Worm (Caenorhabditis elegans) whole organism, L3 larva: Measurements from ENCODE around the gene srgp-1.
A peak's percentile ranks its signal among the peaks of the same experiment; 100 is the strongest.

Experiments
- R02D3.7 ChIP-seq: fragments of 150-350 bp; optimal IDR thresholded peaks from 2 replicates; lab custom pipeline; 2014; ENCODE audit warnings: missing biosample characterization, missing genetic modification characterization
- ZK546.5 ChIP-seq: sonication (generic microtip); optimal IDR thresholded peaks from 2 replicates; lab custom pipeline; 2017; ENCODE audit warnings: missing biosample characterization, missing genetic modification characterization
- aly-2 ChIP-seq: fragments of 150-350 bp; optimal IDR thresholded peaks from 2 replicates; lab custom pipeline; 2014; ENCODE audit warnings: missing biosample characterization, missing genetic modification characterization
- ama-1 ChIP-seq: fragments of 150-350 bp; optimal IDR thresholded peaks from 2 replicates; lab custom pipeline; 2018
- ceh-16 ChIP-seq: sonication (generic microtip); optimal IDR thresholded peaks from 2 replicates; lab custom pipeline; 2017; ENCODE audit warnings: missing biosample characterization, missing genetic modification characterization
- ceh-28 ChIP-seq: fragments of 150-350 bp; optimal IDR thresholded peaks from 2 replicates; lab custom pipeline; 2014; ENCODE audit warnings: missing biosample characterization, missing genetic modification reagents, missing genetic modification characterization
- ceh-82 ChIP-seq: fragments of 150-350 bp; optimal IDR thresholded peaks from 2 replicates; lab custom pipeline; 2014; ENCODE audit warnings: missing biosample characterization, missing genetic modification characterization
- ceh-9 ChIP-seq: sonication (generic microtip); optimal IDR thresholded peaks from 2 replicates; lab custom pipeline; 2018; ENCODE audit warnings: missing biosample characterization, missing genetic modification characterization
- daf-12 ChIP-seq: fragments of 150-350 bp; optimal IDR thresholded peaks from 2 replicates; lab custom pipeline; 2014; ENCODE audit warnings: missing biosample characterization, missing genetic modification reagents, missing genetic modification characterization
- egl-27 ChIP-seq: sonication (generic microtip); optimal IDR thresholded peaks from 4 replicates; lab custom pipeline; 2017; ENCODE audit warnings: missing biosample characterization, missing genetic modification reagents, missing genetic modification characterization
- egl-5 ChIP-seq: fragments of 150-350 bp; optimal IDR thresholded peaks from 2 replicates; lab custom pipeline; 2017; ENCODE audit warnings: missing biosample characterization, missing genetic modification reagents, missing genetic modification characterization, inconsistent platforms
- elt-1 ChIP-seq: fragments of 150-350 bp; optimal IDR thresholded peaks from 2 replicates; lab custom pipeline; 2014; ENCODE audit warnings: missing biosample characterization, missing genetic modification characterization
- elt-2 ChIP-seq: sonication (generic microtip); optimal IDR thresholded peaks from 2 replicates; lab custom pipeline; 2016; ENCODE audit warnings: missing genetic modification reagents, mild to moderate bottlenecking, missing genetic modification characterization, missing compliant biosample characterization
- elt-3 ChIP-seq, 3 experiments: fragments of 150-350 bp in 1 of 3; sonication (generic microtip) in 2 of 3; optimal IDR thresholded peaks; 2 replicates in 2 of 3; 4 replicates in 1 of 3; lab custom pipeline; 2014 to 2017; ENCODE audit warnings: missing biosample characterization in 3 of 3, missing genetic modification characterization in 3 of 3
- eor-1 ChIP-seq, 2 experiments: fragments of 150-350 bp; optimal IDR thresholded peaks; 2 replicates each; lab custom pipeline; 2014 to 2018; ENCODE audit warnings: missing biosample characterization in 2 of 2, missing genetic modification characterization in 2 of 2
- fkh-10 ChIP-seq: sonication (generic microtip); optimal IDR thresholded peaks from 2 replicates; lab custom pipeline; 2017; ENCODE audit warnings: missing biosample characterization, missing genetic modification reagents, missing genetic modification characterization
- fkh-2 ChIP-seq: fragments of 150-350 bp; optimal IDR thresholded peaks from 2 replicates; lab custom pipeline; 2014; ENCODE audit warnings: missing biosample characterization, missing genetic modification reagents, missing genetic modification characterization
- fos-1 ChIP-seq: fragments of 150-350 bp; optimal IDR thresholded peaks from 2 replicates; lab custom pipeline; 2014; ENCODE audit warnings: missing biosample characterization, missing genetic modification characterization
- hmg-11 ChIP-seq: sonication (generic microtip); optimal IDR thresholded peaks from 2 replicates; lab custom pipeline; 2016; ENCODE audit warnings: missing genetic modification characterization, missing compliant biosample characterization
- jun-1 ChIP-seq: fragments of 150-350 bp; optimal IDR thresholded peaks from 2 replicates; lab custom pipeline; 2014; ENCODE audit warnings: missing biosample characterization, missing genetic modification reagents, missing genetic modification characterization
- lin-15B ChIP-seq: fragments of 150-350 bp; optimal IDR thresholded peaks from 2 replicates; lab custom pipeline; 2014; ENCODE audit warnings: missing biosample characterization, missing genetic modification characterization
- lin-39 ChIP-seq: fragments of 150-350 bp; optimal IDR thresholded peaks from 2 replicates; lab custom pipeline; 2018; ENCODE audit warnings: missing biosample characterization, missing genetic modification reagents, missing genetic modification characterization
- lsy-12 ChIP-seq: sonication (generic microtip); optimal IDR thresholded peaks from 2 replicates; lab custom pipeline; 2016; ENCODE audit warnings: mild to moderate bottlenecking, missing genetic modification characterization, missing compliant biosample characterization
- mdl-1 ChIP-seq: fragments of 150-350 bp; optimal IDR thresholded peaks from 2 replicates; lab custom pipeline; 2014; ENCODE audit warnings: missing biosample characterization, missing genetic modification characterization
- mml-1 ChIP-seq: fragments of 150-350 bp; sonication (generic microtip); optimal IDR thresholded peaks from 3 replicates; lab custom pipeline; 2014; ENCODE audit warnings: missing biosample characterization, missing genetic modification characterization
- nfya-1 ChIP-seq: sonication (generic microtip); optimal IDR thresholded peaks from 2 replicates; lab custom pipeline; 2017; ENCODE audit warnings: missing genetic modification characterization, mild to moderate bottlenecking, missing compliant biosample characterization, antibody characterized with exemption, moderate library complexity; ENCODE audit not compliant: insufficient read depth
- nhr-11 ChIP-seq: fragments of 150-350 bp; optimal IDR thresholded peaks from 2 replicates; lab custom pipeline; 2014; ENCODE audit warnings: missing biosample characterization, missing genetic modification characterization
- nhr-12 ChIP-seq: fragments of 150-350 bp; optimal IDR thresholded peaks from 2 replicates; lab custom pipeline; 2014; ENCODE audit warnings: missing biosample characterization, missing genetic modification characterization
- nhr-23 ChIP-seq: fragments of 150-350 bp; optimal IDR thresholded peaks from 2 replicates; lab custom pipeline; 2014; ENCODE audit warnings: missing biosample characterization, missing genetic modification reagents, missing genetic modification characterization
- nhr-237 ChIP-seq: fragments of 150-350 bp; optimal IDR thresholded peaks from 2 replicates; lab custom pipeline; 2014; ENCODE audit warnings: missing biosample characterization, missing genetic modification characterization
- nhr-25 ChIP-seq: sonication (generic microtip); optimal IDR thresholded peaks from 2 replicates; lab custom pipeline; 2017; ENCODE audit warnings: missing biosample characterization, missing genetic modification characterization
- nhr-28 ChIP-seq: fragments of 150-350 bp; optimal IDR thresholded peaks from 2 replicates; lab custom pipeline; 2014; ENCODE audit warnings: missing biosample characterization, missing genetic modification characterization
- nhr-43 ChIP-seq: sonication (generic microtip); optimal IDR thresholded peaks from 2 replicates; lab custom pipeline; 2016; ENCODE audit warnings: mild to moderate bottlenecking, missing genetic modification characterization, missing compliant biosample characterization; ENCODE audit not compliant: poor library complexity, severe bottlenecking
- nhr-67 ChIP-seq: fragments of 150-350 bp; optimal IDR thresholded peaks from 2 replicates; lab custom pipeline; 2014; ENCODE audit warnings: missing biosample characterization, missing genetic modification characterization
- nhr-76 ChIP-seq: fragments of 150-350 bp; sonication (generic microtip); optimal IDR thresholded peaks from 5 replicates; lab custom pipeline; 2014; ENCODE audit warnings: missing biosample characterization, missing genetic modification characterization
- nhr-77 ChIP-seq: fragments of 150-350 bp; optimal IDR thresholded peaks from 2 replicates; lab custom pipeline; 2014; ENCODE audit warnings: missing biosample characterization, missing genetic modification characterization
- pha-4 ChIP-seq: fragments of 150-350 bp; optimal IDR thresholded peaks from 2 replicates; lab custom pipeline; 2014; ENCODE audit warnings: missing biosample characterization, missing genetic modification reagents, missing genetic modification characterization
- pqm-1 ChIP-seq: fragments of 150-350 bp; optimal IDR thresholded peaks from 2 replicates; lab custom pipeline; 2017; ENCODE audit warnings: missing biosample characterization, missing genetic modification characterization, inconsistent platforms
- sea-2 ChIP-seq: fragments of 150-350 bp; sonication (generic microtip); optimal IDR thresholded peaks from 4 replicates; lab custom pipeline; 2014; ENCODE audit warnings: missing biosample characterization, missing genetic modification reagents, missing genetic modification characterization
- skn-1 ChIP-seq: fragments of 150-350 bp; optimal IDR thresholded peaks from 2 replicates; lab custom pipeline; 2014; ENCODE audit warnings: missing biosample characterization, missing genetic modification characterization
- snpc-4 ChIP-seq: fragments of 150-350 bp; optimal IDR thresholded peaks from 2 replicates; lab custom pipeline; 2014; ENCODE audit warnings: missing biosample characterization, missing genetic modification characterization
- tbx-2 ChIP-seq: sonication (generic microtip); optimal IDR thresholded peaks from 2 replicates; lab custom pipeline; 2016; ENCODE audit warnings: mild to moderate bottlenecking, missing genetic modification characterization, missing compliant biosample characterization
- unc-39 ChIP-seq: sonication (generic microtip); optimal IDR thresholded peaks from 4 replicates; lab custom pipeline; 2017; ENCODE audit warnings: missing biosample characterization, missing genetic modification characterization
- unc-62 ChIP-seq: fragments of 150-350 bp; sonication (generic microtip); optimal IDR thresholded peaks from 4 replicates; lab custom pipeline; 2014; ENCODE audit warnings: missing biosample characterization, missing genetic modification reagents, missing genetic modification characterization
- zag-1 ChIP-seq: fragments of 150-350 bp; optimal IDR thresholded peaks from 2 replicates; lab custom pipeline; 2014; ENCODE audit warnings: missing biosample characterization, missing genetic modification characterization
- ztf-11 ChIP-seq: fragments of 150-350 bp; optimal IDR thresholded peaks from 2 replicates; lab custom pipeline; 2014; ENCODE audit warnings: missing biosample characterization, missing genetic modification characterization
- ztf-4 ChIP-seq: fragments of 150-350 bp; optimal IDR thresholded peaks from 2 replicates; lab custom pipeline; 2014; ENCODE audit warnings: missing biosample characterization, missing genetic modification characterization

The srgp-1 gene

DNA sequence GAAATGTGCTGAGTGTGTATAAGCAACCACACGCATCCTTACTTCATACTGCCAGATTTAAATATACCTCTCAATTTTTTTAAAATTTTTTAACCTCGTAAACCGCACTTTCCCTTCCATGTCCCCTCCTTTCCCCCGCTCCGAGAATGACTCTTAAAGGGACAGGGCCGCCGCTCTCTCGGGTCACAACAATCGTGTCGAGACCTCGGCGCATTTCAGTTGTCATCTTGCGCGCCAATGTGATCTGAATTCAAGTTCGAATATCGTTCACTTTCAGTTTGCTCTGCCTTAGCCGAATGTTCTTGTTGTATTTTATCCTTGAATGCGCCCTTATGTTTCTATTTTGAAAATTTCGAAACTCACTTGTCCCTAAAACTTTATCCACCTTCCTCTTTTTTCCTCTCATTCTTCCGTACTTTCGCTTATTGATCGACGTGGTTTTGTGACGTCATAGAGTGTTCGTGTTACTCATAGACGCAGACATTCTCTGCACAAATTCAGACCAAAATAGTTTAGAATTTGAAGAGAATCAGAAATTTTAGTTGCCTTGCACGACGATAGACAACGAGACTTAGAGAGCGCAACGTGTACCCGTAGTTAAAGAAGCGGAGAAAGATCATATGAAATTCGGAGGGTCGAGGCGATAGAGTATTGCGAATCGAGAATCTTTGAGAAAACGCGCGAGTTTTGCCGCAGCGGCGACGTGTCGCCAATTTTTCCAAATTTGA, 47.9 kb upstream of the srgp-1 start:
- no peak for TF ChIP-seq nhr-12 (tag; lab: Kevin White, UChicago)
- no peak for TF ChIP-seq ama-1 (lab: Kevin White, UChicago)
- TF ChIP-seq egl-27 (tag; lab: Kevin White, UChicago): no peak
- TF ChIP-seq ztf-11 (tag; lab: Kevin White, UChicago): no peak
- TF ChIP-seq ZK546.5 (tag; lab: Kevin White, UChicago): no peak
- TF ChIP-seq daf-12 (tag; lab: Kevin White, UChicago): no peak
- TF ChIP-seq elt-2 (tag; lab: Kevin White, UChicago): peak; percentile 57
- no peak for TF ChIP-seq elt-3 (tag; optimal IDR thresholded peaks at IDR 0.05; lab: Kevin White, UChicago)
- TF ChIP-seq nhr-23: peak; percentile 77
- TF ChIP-seq nhr-67 (tag; lab: Kevin White, UChicago): no peak
- TF ChIP-seq skn-1 (tag; lab: Kevin White, UChicago): no peak
- TF ChIP-seq nhr-76: no peak
- TF ChIP-seq unc-62 (GFP tag; lab: Kevin White, UChicago): peak; percentile 32
- TF ChIP-seq aly-2 (tag; lab: Kevin White, UChicago): no peak
- no peak for TF ChIP-seq nhr-237 (tag; lab: Kevin White, UChicago)
- TF ChIP-seq pqm-1 (tag; lab: Kevin White, UChicago): peak; percentile 59
- no peak for TF ChIP-seq mdl-1 (tag; lab: Kevin White, UChicago)
- no peak for TF ChIP-seq lin-39
- peak; percentile 73 for TF ChIP-seq nfya-1 (tag; lab: Kevin White, UChicago)
- peak; percentile 46 for TF ChIP-seq jun-1 (tag; lab: Kevin White, UChicago)
- no peak for TF ChIP-seq nhr-11
- TF ChIP-seq fkh-10: no peak
- TF ChIP-seq nhr-28: no peak
- TF ChIP-seq ceh-82 (tag; lab: Kevin White, UChicago): no peak
- no peak for TF ChIP-seq ceh-9 (tag; lab: Kevin White, UChicago)
- peak; percentile 56 for TF ChIP-seq nhr-25 (tag; lab: Kevin White, UChicago)
- peak; percentile 58 for TF ChIP-seq lsy-12
- peak; percentile 36 for TF ChIP-seq snpc-4 (tag; lab: Kevin White, UChicago)
- TF ChIP-seq tbx-2 (tag; lab: Kevin White, UChicago): no peak
- peak; percentile 59 for TF ChIP-seq lin-15B (tag; lab: Kevin White, UChicago)
- no peak for TF ChIP-seq fkh-2
- TF ChIP-seq sea-2 (GFP tag; lab: Kevin White, UChicago): peak; percentile 25
- TF ChIP-seq ceh-16 (tag; lab: Kevin White, UChicago): no peak
- no peak for TF ChIP-seq nhr-77 (tag; lab: Kevin White, UChicago)
- TF ChIP-seq ztf-4 (tag; lab: Kevin White, UChicago): no peak
- TF ChIP-seq elt-1: no peak
- peak; percentile 81 for TF ChIP-seq pha-4 (tag; lab: Kevin White, UChicago)
- no peak for TF ChIP-seq unc-39 (tag; lab: Kevin White, UChicago)
- no peak for TF ChIP-seq mml-1 (tag; lab: Kevin White, UChicago)
- TF ChIP-seq fos-1 (tag; lab: Kevin White, UChicago): no peak
- TF ChIP-seq nhr-43: peak; percentile 52
- peak; percentile 71 for TF ChIP-seq R02D3.7 (tag; lab: Kevin White, UChicago)
- TF ChIP-seq zag-1: no peak
- no peak for TF ChIP-seq egl-5
- TF ChIP-seq eor-1 (tag; optimal IDR thresholded peaks at IDR 0.05; lab: Kevin White, UChicago): no peak
- peak; percentile 71 for TF ChIP-seq hmg-11 (tag; lab: Kevin White, UChicago)
- TF ChIP-seq ceh-28 (tag; lab: Kevin White, UChicago): peak; percentile 91
- TF ChIP-seq, all 47 proteins: peak for 16
